Worm (Caenorhabditis elegans) whole organism, L3 larva: ENCODE results near the gene T05H4.3.

Experiments used
- aly-2 ChIP-seq: fragments of 150-350 bp; optimal IDR thresholded peaks from 2 replicates; lab custom pipeline; 2014; ENCODE audit warnings: missing biosample characterization, missing genetic modification characterization
- ceh-16 ChIP-seq: sonication (generic microtip); optimal IDR thresholded peaks from 2 replicates; lab custom pipeline; 2017; ENCODE audit warnings: missing biosample characterization, missing genetic modification characterization
- daf-12 ChIP-seq: fragments of 150-350 bp; optimal IDR thresholded peaks from 2 replicates; lab custom pipeline; 2014; ENCODE audit warnings: missing biosample characterization, missing genetic modification reagents, missing genetic modification characterization
- elt-3 ChIP-seq, 3 experiments: fragments of 150-350 bp in 1 of 3; sonication (generic microtip) in 2 of 3; optimal IDR thresholded peaks; 2 replicates in 2 of 3; 4 replicates in 1 of 3; lab custom pipeline; 2014 to 2017; ENCODE audit warnings: missing biosample characterization in 3 of 3, missing genetic modification characterization in 3 of 3
- fkh-2 ChIP-seq: fragments of 150-350 bp; optimal IDR thresholded peaks from 2 replicates; lab custom pipeline; 2014; ENCODE audit warnings: missing biosample characterization, missing genetic modification reagents, missing genetic modification characterization
- lsy-12 ChIP-seq: sonication (generic microtip); optimal IDR thresholded peaks from 2 replicates; lab custom pipeline; 2016; ENCODE audit warnings: mild to moderate bottlenecking, missing genetic modification characterization, missing compliant biosample characterization
- nhr-12 ChIP-seq: fragments of 150-350 bp; optimal IDR thresholded peaks from 2 replicates; lab custom pipeline; 2014; ENCODE audit warnings: missing biosample characterization, missing genetic modification characterization
- snpc-4 ChIP-seq: fragments of 150-350 bp; optimal IDR thresholded peaks from 2 replicates; lab custom pipeline; 2014; ENCODE audit warnings: missing biosample characterization, missing genetic modification characterization
- unc-39 ChIP-seq: sonication (generic microtip); optimal IDR thresholded peaks from 4 replicates; lab custom pipeline; 2017; ENCODE audit warnings: missing biosample characterization, missing genetic modification characterization
- ztf-11 ChIP-seq: fragments of 150-350 bp; optimal IDR thresholded peaks from 2 replicates; lab custom pipeline; 2014; ENCODE audit warnings: missing biosample characterization, missing genetic modification characterization

ce11 chrV:6487878-6488277, 45.7 kb downstream of the T05H4.3 start:
- TF ChIP-seq aly-2 (no peak), lsy-12 (tag; lab: Kevin White, UChicago) (no peak), daf-12 (tag; lab: Kevin White, UChicago) (no peak), elt-3 (tag; optimal IDR thresholded peaks at IDR 0.05; lab: Kevin White, UChicago) (no peak), snpc-4 (tag; lab: Kevin White, UChicago) (no peak), fkh-2 (no peak), unc-39 (tag; lab: Kevin White, UChicago) (no peak), nhr-12 (tag; lab: Kevin White, UChicago) (no peak), ceh-16 (tag; lab: Kevin White, UChicago) (no peak), ztf-11 (no peak)
